Worm (Caenorhabditis elegans) whole organism, early embryonic: ENCODE data around the gene cest-32.

Source experiments
- ama-1 ChIP-seq: fragments of 150-350 bp; optimal IDR thresholded peaks from 2 replicates; lab custom pipeline; 2014
- flt-1 ChIP-seq: fragments of 200-800 bp; sonication (Bioruptor generic); IDR thresholded peaks from 2 replicates; pipeline ENCODE4 v1.3.6; 2022; ENCODE audit warnings: missing genetic modification characterization, missing compliant biosample characterization
- hmbx-1 ChIP-seq: sonication (generic microtip); optimal IDR thresholded peaks from 2 replicates; lab custom pipeline; 2016; ENCODE audit warnings: mild to moderate bottlenecking, missing genetic modification characterization, missing compliant biosample characterization
- scrt-1 ChIP-seq: fragments of 200-800 bp; sonication (Bioruptor generic); IDR thresholded peaks from 2 replicates; pipeline ENCODE4 v1.3.6; 2022; ENCODE audit warnings: missing genetic modification characterization, missing compliant biosample characterization
- tra-4 ChIP-seq: sonication (generic microtip); optimal IDR thresholded peaks from 2 replicates; lab custom pipeline; 2017; ENCODE audit warnings: missing genetic modification characterization, missing compliant biosample characterization

ce11 chrV:5237116-5237515 is 3.4 kb upstream of the cest-32 start, which contains the start of gene cest-35.2:
- TF ChIP-seq flt-1 (GFP tag; lab: Robert Waterston, UW) (no peak), scrt-1 (GFP tag; lab: Robert Waterston, UW) (no peak), tra-4 (tag; lab: Kevin White, UChicago) (no peak), ama-1 (no peak), hmbx-1 (no peak)
